Fruit fly (Drosophila melanogaster): ENCODE data around the gene CG32572.

Gene CG32572

dm6 chrX:16751579-16752156, 30.7 kb downstream of the CG32572 start, which contains the start of gene goe (continued):
- no peak for TF ChIP-seq eve (GFP tag; optimal IDR thresholded peaks at IDR 0.05)
- TF ChIP-seq CG32532 (GFP tag; IDR thresholded peaks at IDR 0.05), result peak; percentile 88
- peak; percentile 91 for TF ChIP-seq CG17912 (GFP tag; optimal IDR thresholded peaks at IDR 0.05)
- peak; percentile 79 for TF ChIP-seq CTCF (GFP tag; optimal IDR thresholded peaks at IDR 0.05)
- peak; percentile 67 for TF ChIP-seq MBD-R2 (GFP tag; IDR thresholded peaks at IDR 0.05)
- peak; percentile 63 for TF ChIP-seq odd (GFP tag; optimal IDR thresholded peaks at IDR 0.05)
- peak; percentile 68 for TF ChIP-seq eyg (GFP tag; optimal IDR thresholded peaks at IDR 0.05)
- peak; percentile 79 for TF ChIP-seq CG12155 (GFP tag; optimal IDR thresholded peaks at IDR 0.05)
- TF ChIP-seq CG12299 (tag; optimal IDR thresholded peaks at IDR 0.05), result peak; percentile 78
- TF ChIP-seq bcd (GFP tag; optimal IDR thresholded peaks at IDR 0.05), result peak; percentile 85
- TF ChIP-seq CG8290 (GFP tag; optimal IDR thresholded peaks at IDR 0.05), result peak; percentile 83
- peak in 1 of 2 experiments; percentile 90 for TF ChIP-seq CG8290 (tag; optimal IDR thresholded peaks at IDR 0.05)
- TF ChIP-seq al (GFP tag; IDR thresholded peaks at IDR 0.05), result peak; percentile 78
- TF ChIP-seq CG8359 (GFP tag; optimal IDR thresholded peaks at IDR 0.05; ENCODE audit: borderline replicate concordance), result no peak
- peak; percentile 66; the same call in 1 of the 2 replicates for TF ChIP-seq ham (GFP tag; IDR thresholded peaks at IDR 0.05)
- peak; percentile 78 for TF ChIP-seq unpg (GFP tag; optimal IDR thresholded peaks at IDR 0.05)
- TF ChIP-seq sc (optimal IDR thresholded peaks at IDR 0.05), result no peak
- TF ChIP-seq sc (GFP tag; optimal IDR thresholded peaks at IDR 0.05), result peak; percentile 55
- TF ChIP-seq CG2202 (tag; optimal IDR thresholded peaks at IDR 0.05), result peak; percentile 61
- peak; percentile 44; the same call in 1 of the 2 replicates for TF ChIP-seq tna (GFP tag; IDR thresholded peaks at IDR 0.05; ENCODE audit: partially characterized antibody)
- peak; percentile 42 for TF ChIP-seq Hmx (GFP tag; optimal IDR thresholded peaks at IDR 0.05)
- peak; percentile 30 for TF ChIP-seq Neu2 (GFP tag; optimal IDR thresholded peaks at IDR 0.05; ENCODE audit: borderline replicate concordance)
- TF ChIP-seq disco-r (GFP tag; optimal IDR thresholded peaks at IDR 0.05), result peak; percentile 83
- peak; percentile 31 for TF ChIP-seq CG18262 (tag; optimal IDR thresholded peaks at IDR 0.05)
- peak; percentile 75 for TF ChIP-seq CG34376 (GFP tag; optimal IDR thresholded peaks at IDR 0.05)
- TF ChIP-seq insv (GFP tag; optimal IDR thresholded peaks at IDR 0.05), result peak in 1 of 2 experiments; percentile 78
- TF ChIP-seq Opbp (GFP tag; IDR thresholded peaks at IDR 0.05; ENCODE audit: partially characterized antibody), result peak; percentile 98
- peak; percentile 81 for TF ChIP-seq MTF-1 (GFP tag; optimal IDR thresholded peaks at IDR 0.05; ENCODE audit: borderline replicate concordance)
- TF ChIP-seq CG1792 (GFP tag; optimal IDR thresholded peaks at IDR 0.05), result peak; percentile 5
- TF ChIP-seq tgo (GFP tag; IDR thresholded peaks at IDR 0.05), result peak; percentile 63
- peak; percentile 2; the same call in 1 of the 2 replicates for TF ChIP-seq Ravus (GFP tag; IDR thresholded peaks at IDR 0.05)
- peak; percentile 44; the same call in 1 of the 2 replicates for TF ChIP-seq seq (GFP tag; IDR thresholded peaks at IDR 0.05)
- TF ChIP-seq CG8089 (GFP tag; optimal IDR thresholded peaks at IDR 0.05), result peak; percentile 62
- TF ChIP-seq CG10959 (GFP tag; IDR thresholded peaks at IDR 0.05), result peak; percentile 61
- TF ChIP-seq CG2199 (GFP tag; IDR thresholded peaks at IDR 0.05), result peak; percentile 81
- TF ChIP-seq CG17328 (GFP tag; IDR thresholded peaks at IDR 0.05), result peak; percentile 82
- peak; percentile 72 for TF ChIP-seq trh (GFP tag; optimal IDR thresholded peaks at IDR 0.05)
- no peak for TF ChIP-seq CG18476 (GFP tag; optimal IDR thresholded peaks at IDR 0.05)
- peak; percentile 52; the same call in 1 of the 2 replicates for TF ChIP-seq CG32767 (GFP tag; IDR thresholded peaks at IDR 0.05)
- TF ChIP-seq Fer3 (tag; optimal IDR thresholded peaks at IDR 0.05), result peak; percentile 72
- TF ChIP-seq Mad (GFP tag; optimal IDR thresholded peaks at IDR 0.05), result peak; percentile 89
- TF ChIP-seq CG2116 (GFP tag; optimal IDR thresholded peaks at IDR 0.05), result peak; percentile 87
- peak; percentile 67 for TF ChIP-seq Usf (GFP tag; optimal IDR thresholded peaks at IDR 0.05)
- TF ChIP-seq Lhr (GFP tag; optimal IDR thresholded peaks at IDR 0.05), result peak; percentile 95
- TF ChIP-seq Drgx (GFP tag; IDR thresholded peaks at IDR 0.05), result peak; percentile 61
- peak; percentile 60; the same call in 1 of the 2 replicates for TF ChIP-seq CG17612 (GFP tag; IDR thresholded peaks at IDR 0.05)
- TF ChIP-seq Eip74EF (GFP tag; optimal IDR thresholded peaks at IDR 0.05), result peak in 1 of 2 experiments; percentile 3
- peak; percentile 57 for TF ChIP-seq CG6689 (GFP tag; IDR thresholded peaks at IDR 0.05)
- peak; percentile 64 for TF ChIP-seq CG10209 (GFP tag; optimal IDR thresholded peaks at IDR 0.05)
- TF ChIP-seq corto (GFP tag; optimal IDR thresholded peaks at IDR 0.05), result peak; percentile 41
